Worm (Caenorhabditis elegans): ENCODE measurements around the gene K07E3.1.

K07E3.1 gene

ce11 chrX:8157132-8157531 lies 46.9 kb downstream of the K07E3.1 start (continued):
- peak in 1 of 2 experiments; percentile 91 for TF ChIP-seq ztf-11 (tag; optimal IDR thresholded peaks at IDR 0.05)
- no peak for TF ChIP-seq pax-3 (tag; optimal IDR thresholded peaks at IDR 0.05)
- TF ChIP-seq tbx-2 (tag; optimal IDR thresholded peaks at IDR 0.05): peak; percentile 55
- TF ChIP-seq aha-1 (tag; optimal IDR thresholded peaks at IDR 0.05): no peak
- peak; percentile 29 for TF ChIP-seq nhr-47 (tag; optimal IDR thresholded peaks at IDR 0.05)
- TF ChIP-seq lin-13 (GFP tag; optimal IDR thresholded peaks at IDR 0.05): no peak
- TF ChIP-seq unc-30 (tag; optimal IDR thresholded peaks at IDR 0.05): no peak
- TF ChIP-seq fkh-8 (tag; optimal IDR thresholded peaks at IDR 0.05): peak; percentile 64
- TF ChIP-seq lin-14 (GFP tag; optimal IDR thresholded peaks at IDR 0.05): peak; percentile 67
- TF ChIP-seq zag-1 (tag; optimal IDR thresholded peaks at IDR 0.05): no peak
- TF ChIP-seq efl-3 (GFP tag; optimal IDR thresholded peaks at IDR 0.05): no peak
- no peak for TF ChIP-seq hlh-4 (tag; optimal IDR thresholded peaks at IDR 0.05)
- TF ChIP-seq C16A3.4 (tag; optimal IDR thresholded peaks at IDR 0.05): no peak
- TF ChIP-seq F16B12.6 (tag; optimal IDR thresholded peaks at IDR 0.05): no peak
- TF ChIP-seq lin-15B (tag; optimal IDR thresholded peaks at IDR 0.05): no peak
- TF ChIP-seq rnt-1 (tag; optimal IDR thresholded peaks at IDR 0.05): peak; percentile 61
- TF ChIP-seq blmp-1 (tag; optimal IDR thresholded peaks at IDR 0.05): no peak
- TF ChIP-seq sox-4 (tag; optimal IDR thresholded peaks at IDR 0.05): no peak
- TF ChIP-seq unc-86 (tag; optimal IDR thresholded peaks at IDR 0.05): peak; percentile 75
- TF ChIP-seq snu-23 (GFP tag; optimal IDR thresholded peaks at IDR 0.05): peak; percentile 26
- no peak for TF ChIP-seq unc-62 (GFP tag; optimal IDR thresholded peaks at IDR 0.05)
- TF ChIP-seq nhr-85 (tag): no peak
- no peak for TF ChIP-seq C04F5.9 (tag; optimal IDR thresholded peaks at IDR 0.05)
- TF ChIP-seq mef-2 (tag; optimal IDR thresholded peaks at IDR 0.05): no peak
- no peak for TF ChIP-seq nhr-12 (tag; optimal IDR thresholded peaks at IDR 0.05)
- no peak for TF ChIP-seq fkh-10 (GFP tag; optimal IDR thresholded peaks at IDR 0.05)
- no peak for TF ChIP-seq pag-3 (tag; optimal IDR thresholded peaks at IDR 0.05; ENCODE audit: borderline replicate concordance, insufficient read depth)
- no peak for TF ChIP-seq unc-130 (tag; optimal IDR thresholded peaks at IDR 0.05)
- no peak for TF ChIP-seq nhr-84 (tag; optimal IDR thresholded peaks at IDR 0.05)
- peak; percentile 40 for TF ChIP-seq nhr-71 (tag; optimal IDR thresholded peaks at IDR 0.05)
- no peak for TF ChIP-seq ets-5 (GFP tag; IDR thresholded peaks at IDR 0.05)
- TF ChIP-seq grh-1 (GFP tag; IDR thresholded peaks at IDR 0.05): no peak
- no peak for TF ChIP-seq mab-9 (GFP tag; IDR thresholded peaks at IDR 0.05)
- TF ChIP-seq efl-1 (optimal IDR thresholded peaks at IDR 0.05): no peak
- no peak for TF ChIP-seq efl-1 (GFP tag; optimal IDR thresholded peaks at IDR 0.05 in 1 of 2)
- TF ChIP-seq hlh-17 (GFP tag; optimal IDR thresholded peaks at IDR 0.05; ENCODE audit: borderline replicate concordance): no peak

- TF ChIP-seq Y116A8C.19 (tag; optimal IDR thresholded peaks at IDR 0.05; ENCODE audit: borderline replicate concordance): no peak
- TF ChIP-seq nhr-85 (tag): peak; percentile 74
- no peak for TF ChIP-seq nhr-12 (tag; optimal IDR thresholded peaks at IDR 0.05)
- peak; percentile 69 for TF ChIP-seq lin-14 (GFP tag; optimal IDR thresholded peaks at IDR 0.05)
- peak in 1 of 2 experiments; percentile 6 for TF ChIP-seq ztf-11 (tag; optimal IDR thresholded peaks at IDR 0.05)
- peak; percentile 69 for TF ChIP-seq nhr-47 (tag; optimal IDR thresholded peaks at IDR 0.05)
- peak; percentile 89 for TF ChIP-seq swsn-7 (tag; optimal IDR thresholded peaks at IDR 0.05)
- peak; percentile 38 for TF ChIP-seq C16A3.4 (tag; optimal IDR thresholded peaks at IDR 0.05)
- no peak for TF ChIP-seq efl-1 (optimal IDR thresholded peaks at IDR 0.05)
- TF ChIP-seq efl-1 (GFP tag; optimal IDR thresholded peaks at IDR 0.05 in 1 of 2): peak in 1 of 2 experiments; percentile 16
- TF ChIP-seq nhr-90 (tag; optimal IDR thresholded peaks at IDR 0.05; ENCODE audit: poor library complexity): no peak
- TF ChIP-seq aha-1 (tag; optimal IDR thresholded peaks at IDR 0.05): no peak
- peak; percentile 65 for TF ChIP-seq nhr-71 (tag; optimal IDR thresholded peaks at IDR 0.05)
- peak in 1 of 2 experiments; percentile 52 for TF ChIP-seq lsy-2 (tag; optimal IDR thresholded peaks at IDR 0.05)
- TF ChIP-seq lin-35 (GFP tag; optimal IDR thresholded peaks at IDR 0.05): peak; percentile 8 to 31
- no peak for TF ChIP-seq zag-1 (tag; optimal IDR thresholded peaks at IDR 0.05)
- peak; percentile 26 for TF ChIP-seq nhr-20 (tag; optimal IDR thresholded peaks at IDR 0.05)
- TF ChIP-seq nhr-19 (GFP tag; conservative IDR thresholded peaks at IDR 0.05): peak; percentile 40
- TF ChIP-seq ama-1 (optimal IDR thresholded peaks at IDR 0.05): peak; percentile 30
- TF ChIP-seq snu-23 (GFP tag; optimal IDR thresholded peaks at IDR 0.05): peak; percentile 41
- peak; percentile 52 for TF ChIP-seq grh-1 (GFP tag; IDR thresholded peaks at IDR 0.05)
- peak; percentile 40 for TF ChIP-seq xbp-1 (tag; optimal IDR thresholded peaks at IDR 0.05)
- TF ChIP-seq sox-4 (tag; optimal IDR thresholded peaks at IDR 0.05): peak; percentile 11
- peak; percentile 54 for TF ChIP-seq unc-86 (tag; optimal IDR thresholded peaks at IDR 0.05)
- peak; percentile 14 for TF ChIP-seq mep-1 (tag; optimal IDR thresholded peaks at IDR 0.05)
- TF ChIP-seq tbx-2 (tag; optimal IDR thresholded peaks at IDR 0.05): peak; percentile 51
- peak; percentile 9 for TF ChIP-seq jun-1 (tag; optimal IDR thresholded peaks at IDR 0.05)
- peak in 1 of 3 experiments; percentile 48 for TF ChIP-seq ceh-82 (tag; optimal IDR thresholded peaks at IDR 0.05)
- peak; percentile 22 for TF ChIP-seq fkh-8 (tag; optimal IDR thresholded peaks at IDR 0.05)
- peak; percentile 63 for TF ChIP-seq rnt-1 (tag; optimal IDR thresholded peaks at IDR 0.05)
Observed at ce11 chrX:8158975-8159813, 49.0 kb downstream of the K07E3.1 start, which contains the start of gene hil-3. TSS of gene hil-3 (plus strand) at chrX:8159169.
